Worm (Caenorhabditis elegans) whole organism, L4 larva: ENCODE measurements around the gene C55A6.10.

Experiments
- ceh-82 ChIP-seq: sonication (generic microtip); optimal IDR thresholded peaks from 2 replicates; lab custom pipeline; 2017; ENCODE audit warnings: missing biosample characterization, missing genetic modification characterization
- ces-1 ChIP-seq: fragments of 150-350 bp; sonication (generic microtip); optimal IDR thresholded peaks from 4 replicates; lab custom pipeline; 2014; ENCODE audit warnings: missing biosample characterization, missing genetic modification reagents, missing genetic modification characterization
- fos-1 ChIP-seq: fragments of 150-350 bp; optimal IDR thresholded peaks from 2 replicates; lab custom pipeline; 2014; ENCODE audit warnings: missing biosample characterization, missing genetic modification characterization
- hlh-30 ChIP-seq: sonication (generic microtip); optimal IDR thresholded peaks from 2 replicates; lab custom pipeline; 2017; ENCODE audit warnings: antibody characterized with exemption, mild to moderate bottlenecking, missing genetic modification characterization, missing compliant biosample characterization; ENCODE audit not compliant: insufficient read depth
- lin-38 ChIP-seq: fragments of 200-800 bp; sonication (Bioruptor generic); IDR thresholded peaks from 2 replicates; pipeline ENCODE4 v1.3.6; 2022; ENCODE audit warnings: missing genetic modification reagents, missing genetic modification characterization, missing compliant biosample characterization
- mep-1 ChIP-seq: fragments of 150-350 bp; sonication (generic microtip); optimal IDR thresholded peaks from 3 replicates; lab custom pipeline; 2014; ENCODE audit warnings: missing biosample characterization, missing genetic modification characterization
- nhr-10 ChIP-seq: fragments of 150-350 bp; optimal IDR thresholded peaks from 2 replicates; lab custom pipeline; 2014; ENCODE audit warnings: missing biosample characterization, missing genetic modification characterization
- nhr-28 ChIP-seq: fragments of 150-350 bp; optimal IDR thresholded peaks from 2 replicates; lab custom pipeline; 2014; ENCODE audit warnings: missing biosample characterization, missing genetic modification characterization
- sdz-12 ChIP-seq: fragments of 200-800 bp; sonication (Bioruptor generic); optimal IDR thresholded peaks from 2 replicates; lab custom pipeline; 2018; ENCODE audit warnings: mild to moderate bottlenecking, missing genetic modification characterization, missing compliant biosample characterization
- set-16 ChIP-seq: fragments of 200-800 bp; sonication (Bioruptor generic); IDR thresholded peaks from 2 replicates; pipeline ENCODE4 v1.3.6; 2022; ENCODE audit warnings: missing genetic modification reagents, missing genetic modification characterization, missing compliant biosample characterization
- snpc-4 ChIP-seq: fragments of 150-350 bp; optimal IDR thresholded peaks from 2 replicates; lab custom pipeline; 2014; ENCODE audit warnings: missing biosample characterization, missing genetic modification characterization
- unc-39 ChIP-seq: sonication (generic microtip); optimal IDR thresholded peaks from 2 replicates; lab custom pipeline; 2017; ENCODE audit warnings: missing biosample characterization, missing genetic modification characterization
- ztf-11 ChIP-seq: fragments of 150-350 bp; optimal IDR thresholded peaks from 2 replicates; lab custom pipeline; 2014; ENCODE audit warnings: missing biosample characterization, missing genetic modification characterization

- no peak for TF ChIP-seq nhr-28 (tag; lab: Kevin White, UChicago)
- TF ChIP-seq hlh-30 (tag; lab: Kevin White, UChicago) = no peak
- no peak for TF ChIP-seq fos-1 (tag; lab: Kevin White, UChicago)
- TF ChIP-seq snpc-4 (tag; lab: Kevin White, UChicago) = no peak
- TF ChIP-seq ces-1 (GFP tag; lab: Kevin White, UChicago) = no peak
- TF ChIP-seq unc-39 (tag; lab: Kevin White, UChicago) = no peak
- TF ChIP-seq lin-38 = no peak
- TF ChIP-seq ztf-11 = no peak
- TF ChIP-seq set-16 (GFP tag; lab: Robert Waterston, UW) = peak; percentile 38
- TF ChIP-seq mep-1 = no peak
- no peak for TF ChIP-seq sdz-12 (GFP tag; lab: Kevin White, UChicago)
- no peak for TF ChIP-seq ceh-82 (tag; lab: Kevin White, UChicago)
- no peak for TF ChIP-seq nhr-10 (tag; lab: Kevin White, UChicago)
Measured at ce11 chrV:11525338-11525737, 20.2 kb downstream of the C55A6.10 start.
